Fruit fly (Drosophila melanogaster): ENCODE results near the gene CG14427.

DNA sequence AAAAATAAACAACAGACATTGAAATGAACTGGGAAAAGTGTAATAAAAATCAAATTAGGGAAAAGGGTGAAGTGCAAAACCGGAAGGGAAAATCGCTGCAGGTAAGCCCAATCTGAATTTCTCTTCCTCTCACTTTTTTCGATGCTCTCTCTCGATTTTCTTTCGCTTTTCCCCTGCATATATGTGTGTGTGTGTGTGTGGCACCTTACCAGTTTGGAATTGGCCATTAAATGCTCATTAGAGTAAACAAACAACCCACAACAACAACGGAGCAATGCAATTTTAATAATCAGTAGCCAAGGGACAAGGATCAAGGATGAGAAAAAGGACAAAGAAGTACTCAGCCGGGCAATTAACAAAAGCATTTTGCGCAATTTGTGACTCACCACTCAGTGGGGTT lies 5.5 kb upstream of the CG14427 start:
- TF ChIP-seq CG14711 (tag; optimal IDR thresholded peaks at IDR 0.05), result no peak
- TF ChIP-seq bab1 (GFP tag; optimal IDR thresholded peaks at IDR 0.05), result no peak
- no peak for TF ChIP-seq CG11617 (GFP tag; optimal IDR thresholded peaks at IDR 0.05)
- TF ChIP-seq toe (GFP tag; optimal IDR thresholded peaks at IDR 0.05), result no peak
- no peak for TF ChIP-seq Crg-1 (GFP tag; optimal IDR thresholded peaks at IDR 0.05)
- no peak for TF ChIP-seq CG1620 (GFP tag; optimal IDR thresholded peaks at IDR 0.05)
- no peak for TF ChIP-seq CG7101 (tag; optimal IDR thresholded peaks at IDR 0.05)
- no peak for TF ChIP-seq CG5204 (GFP tag; optimal IDR thresholded peaks at IDR 0.05)
- TF ChIP-seq kay (GFP tag; ENCODE audit: borderline replicate concordance), result no peak
- no peak for TF ChIP-seq cnc (optimal IDR thresholded peaks at IDR 0.05)
- TF ChIP-seq CG33017 (tag; optimal IDR thresholded peaks at IDR 0.05), result no peak
- TF ChIP-seq tj (GFP tag; optimal IDR thresholded peaks at IDR 0.05), result no peak
